Worm (Caenorhabditis elegans) whole organism, L4 larva: Measurements from ENCODE around the gene srh-83.

Source experiments
- F26F4.8 ChIP-seq: fragments of 200-800 bp; sonication (Bioruptor generic); conservative IDR thresholded peaks from 2 replicates; pipeline ENCODE4 v1.3.6; 2022; ENCODE audit warnings: missing genetic modification characterization, missing compliant biosample characterization
- F44E2.7 ChIP-seq: fragments of 200-800 bp; sonication (Bioruptor generic); IDR thresholded peaks from 2 replicates; pipeline ENCODE4 v2.1.2; 2022; ENCODE audit warnings: missing genetic modification characterization, missing compliant biosample characterization
- Y105C5A.15 ChIP-seq: fragments of 200-800 bp; sonication (Bioruptor generic); IDR thresholded peaks from 2 replicates; pipeline ENCODE4 v1.3.6; 2022; ENCODE audit warnings: missing genetic modification characterization, missing compliant biosample characterization
- Y48G9A.11 ChIP-seq: fragments of 200-800 bp; sonication (Bioruptor generic); IDR thresholded peaks from 2 replicates; pipeline ENCODE4 v1.3.6; 2022; ENCODE audit warnings: missing genetic modification reagents, missing genetic modification characterization, missing compliant biosample characterization
- aha-1 ChIP-seq: fragments of 150-350 bp; peaks from one replicate; lab custom pipeline; 2014; ENCODE audit warnings: missing biosample characterization, missing genetic modification characterization
- aly-2 ChIP-seq: sonication (generic microtip); optimal IDR thresholded peaks from 2 replicates; lab custom pipeline; 2018; ENCODE audit warnings: missing biosample characterization, missing genetic modification characterization
- arid-1 ChIP-seq: fragments of 200-800 bp; sonication (Bioruptor generic); conservative IDR thresholded peaks from 2 replicates; pipeline ENCODE4 v1.3.6; 2022; ENCODE audit warnings: missing genetic modification reagents, missing genetic modification characterization, missing compliant biosample characterization
- ceh-32 ChIP-seq: sonication (generic microtip); optimal IDR thresholded peaks from 2 replicates; lab custom pipeline; 2016; ENCODE audit warnings: mild to moderate bottlenecking, missing genetic modification characterization, missing compliant biosample characterization; ENCODE audit not compliant: poor library complexity
- ceh-44 ChIP-seq: fragments of 200-800 bp; sonication (Bioruptor generic); IDR thresholded peaks from 2 replicates; pipeline ENCODE4 v1.3.6; 2022; ENCODE audit warnings: missing genetic modification reagents, missing genetic modification characterization, missing compliant biosample characterization
- ceh-82 ChIP-seq: sonication (generic microtip); optimal IDR thresholded peaks from 2 replicates; lab custom pipeline; 2017; ENCODE audit warnings: missing biosample characterization, missing genetic modification characterization
- ces-1 ChIP-seq: fragments of 150-350 bp; sonication (generic microtip); optimal IDR thresholded peaks from 4 replicates; lab custom pipeline; 2014; ENCODE audit warnings: missing biosample characterization, missing genetic modification reagents, missing genetic modification characterization
- daf-16 ChIP-seq, 3 experiments: sonication (generic microtip); optimal IDR thresholded peaks; 2 replicates each; lab custom pipeline; 2016 to 2017; ENCODE audit warnings: missing genetic modification characterization in 3 of 3, missing genetic modification reagents in 3 of 3, mild to moderate bottlenecking in 2 of 3, missing compliant biosample characterization in 2 of 3, missing biosample characterization in 1 of 3, moderate library complexity in 1 of 3
- daf-19 ChIP-seq: fragments of 200-800 bp; sonication (Bioruptor generic); conservative IDR thresholded peaks from 2 replicates; pipeline ENCODE4 v1.3.6; 2022; ENCODE audit warnings: missing genetic modification characterization, missing compliant biosample characterization
- dpl-1 ChIP-seq: fragments of 150-350 bp; optimal IDR thresholded peaks from 2 replicates; lab custom pipeline; 2014; ENCODE audit warnings: missing biosample characterization, missing genetic modification reagents, missing genetic modification characterization
- hlh-30 ChIP-seq: sonication (generic microtip); optimal IDR thresholded peaks from 2 replicates; lab custom pipeline; 2017; ENCODE audit warnings: antibody characterized with exemption, mild to moderate bottlenecking, missing genetic modification characterization, missing compliant biosample characterization; ENCODE audit not compliant: insufficient read depth
- lin-1 ChIP-seq: fragments of 200-800 bp; sonication (Bioruptor generic); IDR thresholded peaks from 2 replicates; pipeline ENCODE4 v1.3.6; 2022; ENCODE audit warnings: missing genetic modification reagents, missing genetic modification characterization, missing compliant biosample characterization
- madf-5 ChIP-seq, 2 experiments: fragments of 200-800 bp; sonication (Bioruptor generic); IDR thresholded peaks; 2 replicates each; pipeline ENCODE4 v1.3.6; 2022; ENCODE audit warnings: missing compliant biosample characterization in 2 of 2, missing genetic modification characterization in 2 of 2
- madf-9 ChIP-seq: fragments of 200-800 bp; sonication (Bioruptor generic); conservative IDR thresholded peaks from 2 replicates; pipeline ENCODE4 v1.3.6; 2022; ENCODE audit warnings: missing genetic modification reagents, missing genetic modification characterization, missing compliant biosample characterization
- mes-2 ChIP-seq: sonication (generic microtip); optimal IDR thresholded peaks from 2 replicates; lab custom pipeline; 2016; ENCODE audit warnings: missing genotype, mild to moderate bottlenecking, missing genetic modification characterization, missing compliant biosample characterization; ENCODE audit not compliant: poor library complexity, severe bottlenecking
- mxl-3 ChIP-seq: fragments of 200-800 bp; sonication (Bioruptor generic); optimal IDR thresholded peaks from 2 replicates; lab custom pipeline; 2018; ENCODE audit warnings: mild to moderate bottlenecking, missing genetic modification characterization, missing compliant biosample characterization
- nhr-11 ChIP-seq: fragments of 150-350 bp; optimal IDR thresholded peaks from 2 replicates; lab custom pipeline; 2014; ENCODE audit warnings: missing biosample characterization, missing genetic modification characterization
- nhr-237 ChIP-seq: sonication (generic microtip); optimal IDR thresholded peaks from 2 replicates; lab custom pipeline; 2017; ENCODE audit warnings: missing biosample characterization, missing genetic modification characterization
- nhr-25 ChIP-seq: sonication (generic microtip); optimal IDR thresholded peaks from 2 replicates; lab custom pipeline; 2017; ENCODE audit warnings: missing genetic modification characterization, mild to moderate bottlenecking, missing compliant biosample characterization, antibody characterized with exemption, moderate library complexity, borderline replicate concordance; ENCODE audit not compliant: insufficient read depth
- pqm-1 ChIP-seq: sonication (generic microtip); optimal IDR thresholded peaks from 2 replicates; lab custom pipeline; 2017; ENCODE audit warnings: missing biosample characterization, missing genetic modification characterization
- saeg-2 ChIP-seq: fragments of 200-800 bp; sonication (Bioruptor generic); IDR thresholded peaks from 2 replicates; pipeline ENCODE4 v1.3.6; 2022; ENCODE audit warnings: missing genetic modification reagents, missing genetic modification characterization, missing compliant biosample characterization
- spr-1 ChIP-seq: sonication (generic microtip); optimal IDR thresholded peaks from 2 replicates; lab custom pipeline; 2016; ENCODE audit warnings: mild to moderate bottlenecking, missing genetic modification characterization, missing compliant biosample characterization
- spr-3 ChIP-seq: fragments of 200-800 bp; sonication (Bioruptor generic); optimal IDR thresholded peaks from 2 replicates; lab custom pipeline; 2018; ENCODE audit warnings: mild to moderate bottlenecking, missing genetic modification characterization, missing compliant biosample characterization
- unc-62 ChIP-seq, 3 experiments: fragments of 150-350 bp in 1 of 3; sonication (generic microtip); optimal IDR thresholded peaks in 2 of 3; peaks in 1 of 3; 1 replicate in 1 of 3; 2 replicates in 2 of 3; lab custom pipeline; 2014 to 2017; ENCODE audit warnings: missing biosample characterization in 3 of 3, missing genetic modification characterization in 3 of 3, missing genetic modification reagents in 3 of 3, missing genotype in 1 of 3
- vab-7 ChIP-seq: fragments of 200-800 bp; sonication (Bioruptor generic); IDR thresholded peaks from 2 replicates; pipeline ENCODE4 v1.3.6; 2022; ENCODE audit warnings: missing genetic modification reagents, missing genetic modification characterization, missing compliant biosample characterization
- ztf-11 ChIP-seq: fragments of 150-350 bp; optimal IDR thresholded peaks from 2 replicates; lab custom pipeline; 2014; ENCODE audit warnings: missing biosample characterization, missing genetic modification characterization

srh-83 gene

DNA sequence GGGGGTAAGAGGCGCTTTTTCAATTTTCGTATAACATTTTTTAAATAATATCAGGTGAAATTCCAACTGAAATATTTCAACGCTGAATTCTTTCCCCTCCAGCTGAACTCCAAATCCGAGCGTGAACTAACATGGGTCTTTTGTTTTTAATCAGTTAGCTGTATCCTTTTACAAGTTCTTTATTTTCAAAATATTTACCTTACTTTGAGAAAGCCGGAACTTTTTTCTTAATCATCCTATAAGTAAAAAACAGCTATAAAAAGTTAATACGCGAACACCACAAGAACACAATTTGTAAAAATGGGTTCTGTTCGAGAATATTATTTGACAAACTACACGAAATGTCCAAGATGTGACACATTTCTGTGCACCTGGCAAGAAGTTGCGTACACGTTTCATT lies at the start of gene srh-83:
Gene srh-83 (plus strand): TSS at position 301 of the 400 bp plus-strand sequence.
- no peak for TF ChIP-seq ztf-11
- no peak for TF ChIP-seq ces-1 (GFP tag; lab: Kevin White, UChicago)
- no peak for TF ChIP-seq Y48G9A.11 (GFP tag; lab: Robert Waterston, UW)
- TF ChIP-seq nhr-237, result no peak
- TF ChIP-seq spr-3, result no peak
- TF ChIP-seq dpl-1 (GFP tag; lab: Kevin White, UChicago), result no peak
- TF ChIP-seq vab-7, result no peak
- no peak for TF ChIP-seq madf-5 (GFP tag; IDR thresholded peaks at IDR 0.05; lab: Robert Waterston, UW)
- no peak for TF ChIP-seq arid-1
- TF ChIP-seq F26F4.8 (GFP tag; lab: Robert Waterston, UW), result no peak
- no peak for TF ChIP-seq ceh-44 (GFP tag; lab: Robert Waterston, UW)
- TF ChIP-seq ceh-32 (tag; lab: Kevin White, UChicago), result no peak
- TF ChIP-seq aly-2 (tag; lab: Kevin White, UChicago), result no peak
- no peak for TF ChIP-seq Y105C5A.15 (GFP tag; lab: Robert Waterston, UW)
- TF ChIP-seq nhr-11 (tag; lab: Kevin White, UChicago), result no peak
- TF ChIP-seq, all 104 proteins: peak for 0

DNA sequence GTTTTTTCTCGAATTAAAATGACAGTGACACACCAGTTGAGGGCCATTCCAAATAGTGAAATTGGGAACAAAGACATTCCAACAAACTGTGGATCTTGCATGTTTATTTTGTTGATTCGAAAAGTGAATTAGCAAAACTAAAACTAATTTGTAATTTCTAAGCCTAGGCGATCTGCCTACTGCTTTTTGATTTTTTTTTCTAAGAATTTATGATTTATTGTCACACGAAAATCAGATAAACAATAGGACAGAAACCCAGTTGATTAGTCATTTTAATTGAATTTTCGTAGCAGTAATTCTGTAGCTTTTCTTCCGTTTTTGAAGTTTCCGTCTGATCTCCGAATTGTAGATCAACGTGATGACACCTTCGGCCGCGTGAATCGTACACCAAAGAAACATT lies 45.5 kb upstream of the srh-83 start, which contains the start of gene srx-33:
Gene srx-33 (minus strand): TSS at position 101 of the 400 bp plus-strand sequence.
- TF ChIP-seq saeg-2 (GFP tag; lab: Robert Waterston, UW), result no peak
- TF ChIP-seq lin-1 (GFP tag; lab: Robert Waterston, UW), result no peak

DNA sequence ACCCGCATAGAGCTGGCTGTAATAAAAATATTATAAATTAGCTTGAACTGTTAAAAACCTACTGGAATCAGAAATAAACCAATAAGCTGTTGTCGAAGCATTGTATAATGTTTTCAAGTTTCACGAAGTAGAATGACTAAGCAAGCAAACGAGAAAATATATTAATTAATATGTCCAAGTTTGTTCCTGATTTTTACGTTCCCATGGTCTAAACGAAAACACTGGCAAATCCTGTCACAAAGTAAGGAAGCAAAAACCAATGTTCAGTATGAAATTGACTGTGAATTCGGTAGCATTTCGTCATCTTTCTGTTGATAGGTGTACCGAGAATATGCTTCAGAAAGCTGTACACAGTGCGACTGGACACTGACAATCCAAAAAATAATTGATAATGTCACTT lies 44.1 kb upstream of the srh-83 start, which contains the start of gene srx-34:
Gene srx-34 (minus strand): TSS at position 101 of the 400 bp plus-strand sequence.
- TF ChIP-seq daf-16 (GFP tag; optimal IDR thresholded peaks at IDR 0.05; lab: Kevin White, UChicago) (no peak), daf-16 (tag; optimal IDR thresholded peaks at IDR 0.05; lab: Kevin White, UChicago) (no peak), nhr-25 (tag; lab: Kevin White, UChicago) (no peak), pqm-1 (no peak), hlh-30 (no peak), mxl-3 (GFP tag; lab: Kevin White, UChicago) (no peak), madf-5 (GFP tag; IDR thresholded peaks at IDR 0.05; lab: Robert Waterston, UW) (no peak), madf-9 (GFP tag; lab: Robert Waterston, UW) (no peak)

DNA sequence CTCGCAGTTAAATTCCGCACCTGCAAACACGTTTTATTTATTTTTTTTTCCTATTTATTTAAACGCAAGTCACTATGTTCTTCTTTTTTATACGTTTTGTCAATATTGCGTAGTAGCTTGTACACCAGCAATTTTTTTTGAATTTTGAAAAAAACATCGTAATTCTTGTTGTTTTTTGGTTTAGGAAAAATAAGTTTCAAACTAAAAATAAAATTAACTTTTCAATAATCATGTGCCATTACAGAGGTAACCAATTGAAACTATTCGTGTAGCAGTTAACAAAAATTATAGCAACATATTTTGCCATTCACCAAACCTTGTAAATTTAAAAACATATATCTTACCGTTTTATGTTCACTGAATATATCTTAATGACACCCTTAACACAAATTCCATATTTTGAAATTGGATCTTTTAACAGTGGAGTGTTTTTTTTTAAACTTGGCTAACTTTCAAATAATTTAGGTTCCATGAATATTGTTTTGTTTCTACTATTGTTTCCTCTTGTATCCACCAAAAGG lies 41.1 kb upstream of the srh-83 start, which contains the start of gene lmd-5:
Gene lmd-5 (plus strand): TSS at position 471 of the 521 bp plus-strand sequence.
- TF ChIP-seq aha-1 (tag; lab: Kevin White, UChicago) (peak; percentile 91), ceh-82 (no peak), daf-19 (GFP tag; lab: Robert Waterston, UW) (no peak), unc-62 (GFP tag; optimal IDR thresholded peaks at IDR 0.05 in 1 of 2; lab: Kevin White, UChicago) (peak in 1 of 2 experiments; percentile 67), unc-62 (tag; optimal IDR thresholded peaks at IDR 0.05; lab: Kevin White, UChicago) (no peak)

DNA sequence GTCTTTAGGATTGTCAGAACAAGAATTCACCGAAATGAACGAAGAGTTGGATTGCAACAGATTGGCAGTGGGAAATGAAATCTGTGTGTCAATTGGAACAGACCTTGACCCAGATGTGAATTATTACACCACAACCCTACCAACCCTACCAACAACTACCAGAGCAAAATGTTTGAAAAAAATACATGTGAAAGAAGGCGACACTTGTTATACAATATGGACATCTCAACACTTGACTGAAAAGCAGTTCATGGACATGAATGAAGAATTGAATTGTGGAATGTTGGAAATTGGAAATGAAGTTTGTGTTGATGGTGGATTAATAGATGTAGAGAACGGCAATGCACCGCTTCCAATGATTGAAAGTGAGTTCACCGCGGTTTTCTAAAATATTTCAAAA lies 40.3 kb upstream of the srh-83 start:
- TF ChIP-seq F26F4.8 (GFP tag; lab: Robert Waterston, UW), result no peak
- peak in 1 of 2 experiments; percentile 96 for TF ChIP-seq unc-62 (GFP tag; optimal IDR thresholded peaks at IDR 0.05 in 1 of 2; lab: Kevin White, UChicago)
- no peak for TF ChIP-seq unc-62 (tag; optimal IDR thresholded peaks at IDR 0.05; lab: Kevin White, UChicago)

DNA sequence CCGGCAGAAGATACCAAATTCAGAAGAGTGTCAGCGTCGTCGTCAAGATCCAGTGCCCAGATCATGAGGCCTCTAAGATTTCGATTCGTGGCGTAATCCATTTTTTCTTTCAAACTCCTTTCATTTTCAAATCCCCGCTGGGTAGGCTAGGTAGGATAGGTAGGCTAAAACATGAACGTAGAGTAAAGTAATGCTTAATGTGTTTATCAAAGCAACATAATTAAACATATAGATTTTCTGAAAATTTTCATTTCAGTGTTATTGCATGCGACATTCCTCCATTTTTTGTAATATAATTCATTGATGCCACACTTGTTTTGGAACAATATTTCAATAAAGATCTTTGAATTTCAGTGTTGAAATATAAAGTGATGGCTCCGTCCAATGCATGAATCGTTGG lies 34.9 kb upstream of the srh-83 start, which contains the start of gene T01C4.8:
Gene T01C4.8 (minus strand): TSS at position 101 of the 400 bp plus-strand sequence.
- TF ChIP-seq nhr-11 (tag; lab: Kevin White, UChicago) (no peak), mes-2 (tag; lab: Kevin White, UChicago) (no peak), F44E2.7 (GFP tag; lab: Robert Waterston, UW) (no peak), lin-1 (GFP tag; lab: Robert Waterston, UW) (no peak), spr-1 (tag; lab: Kevin White, UChicago) (no peak)
